Worm (Caenorhabditis elegans) whole organism, midembryonic: ENCODE data around the gene E02A10.3.

Experiments
- T22C8.4 ChIP-seq: fragments of 200-800 bp; sonication (Bioruptor generic); IDR thresholded peaks from 2 replicates; pipeline ENCODE4 v1.3.6; 2022; ENCODE audit warnings: missing genetic modification characterization, missing compliant biosample characterization
- cog-1 ChIP-seq: sonication (generic microtip); optimal IDR thresholded peaks from 2 replicates; lab custom pipeline; 2016; ENCODE audit warnings: missing genetic modification characterization, missing compliant biosample characterization
- flt-1 ChIP-seq: fragments of 200-800 bp; sonication (Bioruptor generic); IDR thresholded peaks from 2 replicates; pipeline ENCODE4 v1.3.6; 2022; ENCODE audit warnings: missing genetic modification characterization, missing compliant biosample characterization
- klf-2 ChIP-seq: fragments of 200-800 bp; sonication (Bioruptor generic); conservative IDR thresholded peaks from 2 replicates; pipeline ENCODE4 v1.3.6; 2022; ENCODE audit warnings: missing genetic modification reagents, missing genetic modification characterization, missing compliant biosample characterization
- med-1 ChIP-seq: sonication (generic microtip); optimal IDR thresholded peaks from 2 replicates; lab custom pipeline; 2017; ENCODE audit warnings: missing genetic modification characterization, mild to moderate bottlenecking, missing compliant biosample characterization, antibody characterized with exemption, missing genetic modification reagents; ENCODE audit not compliant: insufficient read depth
- ref-1 ChIP-seq: fragments of 200-800 bp; sonication (Bioruptor generic); conservative IDR thresholded peaks from 2 replicates; pipeline ENCODE4 v1.3.6; 2022; ENCODE audit warnings: missing genetic modification reagents, missing genetic modification characterization, missing compliant biosample characterization
- tab-1 ChIP-seq: fragments of 200-800 bp; sonication (Bioruptor generic); IDR thresholded peaks from 2 replicates; pipeline ENCODE4 v1.3.6; 2022; ENCODE audit warnings: missing genetic modification characterization, missing compliant biosample characterization
- ztf-23 ChIP-seq: fragments of 200-800 bp; sonication (Bioruptor generic); IDR thresholded peaks from 2 replicates; pipeline ENCODE4 v1.3.6; 2022; ENCODE audit warnings: missing genetic modification reagents, missing genetic modification characterization, missing compliant biosample characterization
- ztf-29 ChIP-seq: fragments of 200-800 bp; sonication (Bioruptor generic); IDR thresholded peaks from 2 replicates; pipeline ENCODE4 v1.3.6; 2022; ENCODE audit warnings: missing genetic modification reagents, missing genetic modification characterization, missing compliant biosample characterization

The E02A10.3 gene

DNA sequence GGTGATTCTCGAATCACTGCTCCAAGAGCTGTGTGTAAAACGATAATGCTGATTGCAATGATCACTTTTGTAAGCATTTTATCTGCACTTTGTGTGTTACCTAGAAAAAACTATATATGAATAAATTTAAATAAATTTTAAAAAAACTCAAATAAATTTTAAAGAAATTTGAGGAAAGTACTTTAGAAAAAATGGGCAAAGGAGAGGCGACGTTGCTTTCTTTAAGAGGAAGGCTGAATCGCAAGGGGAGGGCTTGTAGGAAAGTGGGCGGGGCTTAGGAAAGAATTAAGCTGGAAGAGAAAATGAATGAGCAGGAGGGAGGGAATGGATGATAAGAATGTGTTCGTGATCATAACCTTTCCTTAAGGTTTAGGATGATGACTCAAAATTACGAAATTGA lies 11.5 kb upstream of the E02A10.3 start, which contains the start of gene E02A10.4:
E02A10.4 (minus strand) TSS at position 101 of the 400 bp plus-strand sequence.
- TF ChIP-seq flt-1 (GFP tag; lab: Robert Waterston, UW) (no peak), T22C8.4 (GFP tag; lab: Robert Waterston, UW) (no peak), tab-1 (no peak), ref-1 (GFP tag; lab: Robert Waterston, UW) (no peak), med-1 (GFP tag; lab: Kevin White, UChicago) (no peak), cog-1 (tag; lab: Kevin White, UChicago) (no peak), ztf-29 (no peak), ztf-23 (no peak), klf-2 (GFP tag; lab: Robert Waterston, UW) (no peak)

DNA sequence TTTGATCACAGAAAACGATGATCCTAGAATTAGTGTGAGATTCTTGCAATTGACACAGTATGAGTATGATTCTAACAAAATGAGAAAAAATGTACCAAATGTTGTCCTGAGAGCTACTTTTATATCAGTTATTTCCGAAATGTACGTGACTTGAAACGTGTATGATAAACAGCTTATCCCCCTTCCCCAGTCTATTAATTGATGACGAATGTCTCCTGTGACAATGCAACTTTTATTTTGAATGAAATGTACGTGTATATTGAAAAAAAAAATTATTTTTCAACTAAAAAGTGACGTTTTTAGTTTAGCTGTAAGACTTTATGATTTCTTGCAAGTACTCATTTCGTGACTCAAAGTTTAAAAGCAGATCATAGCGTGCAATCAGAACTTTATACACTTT lies 9.1 kb upstream of the E02A10.3 start:
- TF ChIP-seq ztf-29 (no peak), tab-1 (no peak), flt-1 (GFP tag; lab: Robert Waterston, UW) (no peak), ref-1 (GFP tag; lab: Robert Waterston, UW) (no peak), cog-1 (tag; lab: Kevin White, UChicago) (no peak), med-1 (GFP tag; lab: Kevin White, UChicago) (no peak), T22C8.4 (GFP tag; lab: Robert Waterston, UW) (no peak), ztf-23 (no peak), klf-2 (GFP tag; lab: Robert Waterston, UW) (no peak)

DNA sequence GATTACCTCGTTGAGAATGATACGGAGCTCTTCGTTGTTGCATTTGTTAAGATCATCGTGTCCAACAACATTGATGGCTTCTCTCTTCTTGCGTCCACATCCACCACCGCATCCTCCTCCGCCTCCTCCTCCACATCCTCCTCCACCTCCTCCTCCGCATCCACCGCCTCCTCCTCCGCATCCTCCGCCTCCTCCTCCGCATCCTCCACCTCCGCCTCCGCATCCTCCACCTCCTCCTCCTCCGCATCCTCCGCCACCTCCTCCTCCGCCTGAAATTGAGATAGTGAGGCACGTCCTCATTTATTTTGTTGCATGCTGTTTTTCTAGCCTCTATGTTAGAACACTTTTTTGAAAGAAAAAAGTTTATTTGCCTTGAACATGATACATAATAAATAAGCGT lies 3.6 kb upstream of the E02A10.3 start:
- TF ChIP-seq cog-1 (tag; lab: Kevin White, UChicago), result no peak
- no peak for TF ChIP-seq tab-1
- no peak for TF ChIP-seq ztf-23
- TF ChIP-seq med-1 (GFP tag; lab: Kevin White, UChicago), result no peak
- no peak for TF ChIP-seq klf-2 (GFP tag; lab: Robert Waterston, UW)
- TF ChIP-seq flt-1 (GFP tag; lab: Robert Waterston, UW), result no peak
- TF ChIP-seq ztf-29, result no peak
- no peak for TF ChIP-seq ref-1 (GFP tag; lab: Robert Waterston, UW)
- TF ChIP-seq T22C8.4 (GFP tag; lab: Robert Waterston, UW), result no peak

DNA sequence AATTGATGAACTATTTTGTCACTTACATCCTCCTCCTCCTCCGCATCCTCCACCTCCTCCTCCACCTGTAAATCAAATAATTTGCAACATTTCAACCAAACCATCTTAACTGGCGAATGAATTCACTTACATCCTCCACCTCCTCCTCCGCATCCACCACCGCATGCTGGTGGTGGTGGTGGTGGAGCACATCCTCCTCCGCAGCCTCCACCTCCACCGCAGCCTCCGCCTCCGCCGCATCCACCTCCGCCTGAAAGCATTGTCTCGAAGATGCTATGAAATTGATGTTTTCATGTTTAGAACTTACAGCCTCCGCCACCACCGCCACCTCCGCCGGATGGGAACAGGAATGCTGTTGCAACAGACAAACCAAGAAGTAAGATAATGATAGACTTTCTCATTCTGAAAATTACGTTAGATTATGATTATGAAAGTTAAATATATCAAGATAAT lies 2.9 kb upstream of the E02A10.3 start, which contains the start of gene grl-23:
grl-23 (minus strand) TSS at position 403 of the 453 bp plus-strand sequence.
- no peak for TF ChIP-seq T22C8.4 (GFP tag; lab: Robert Waterston, UW)
- TF ChIP-seq ztf-29, result no peak
- no peak for TF ChIP-seq med-1 (GFP tag; lab: Kevin White, UChicago)
- no peak for TF ChIP-seq klf-2 (GFP tag; lab: Robert Waterston, UW)
- no peak for TF ChIP-seq ztf-23
- TF ChIP-seq flt-1 (GFP tag; lab: Robert Waterston, UW), result no peak
- TF ChIP-seq cog-1 (tag; lab: Kevin White, UChicago), result no peak
- no peak for TF ChIP-seq ref-1 (GFP tag; lab: Robert Waterston, UW)
- no peak for TF ChIP-seq tab-1

DNA sequence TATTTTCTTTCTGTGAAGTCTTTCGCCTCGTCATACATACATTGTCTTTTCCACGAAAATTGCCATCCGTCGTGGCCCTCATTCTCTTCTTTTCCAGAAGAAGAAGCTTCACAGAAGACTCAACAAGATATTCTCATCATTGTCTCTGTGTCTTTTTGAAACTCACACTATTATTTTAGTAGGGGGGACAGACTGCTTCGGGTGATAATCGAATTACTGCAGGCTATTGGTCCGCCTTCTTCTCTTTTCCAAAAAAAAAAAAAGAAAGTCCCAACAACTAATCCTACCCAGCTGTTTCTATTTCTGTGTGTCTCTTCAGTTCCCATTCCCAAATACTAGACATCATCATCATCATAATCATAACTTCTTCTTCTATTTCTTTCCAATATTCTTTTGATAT lies 4.0 kb downstream of the E02A10.3 start:
- no peak for TF ChIP-seq klf-2 (GFP tag; lab: Robert Waterston, UW)
- TF ChIP-seq T22C8.4 (GFP tag; lab: Robert Waterston, UW), result no peak
- no peak for TF ChIP-seq ztf-29
- no peak for TF ChIP-seq med-1 (GFP tag; lab: Kevin White, UChicago)
- TF ChIP-seq flt-1 (GFP tag; lab: Robert Waterston, UW), result no peak
- no peak for TF ChIP-seq ref-1 (GFP tag; lab: Robert Waterston, UW)
- TF ChIP-seq tab-1, result no peak
- no peak for TF ChIP-seq ztf-23
- no peak for TF ChIP-seq cog-1 (tag; lab: Kevin White, UChicago)

DNA sequence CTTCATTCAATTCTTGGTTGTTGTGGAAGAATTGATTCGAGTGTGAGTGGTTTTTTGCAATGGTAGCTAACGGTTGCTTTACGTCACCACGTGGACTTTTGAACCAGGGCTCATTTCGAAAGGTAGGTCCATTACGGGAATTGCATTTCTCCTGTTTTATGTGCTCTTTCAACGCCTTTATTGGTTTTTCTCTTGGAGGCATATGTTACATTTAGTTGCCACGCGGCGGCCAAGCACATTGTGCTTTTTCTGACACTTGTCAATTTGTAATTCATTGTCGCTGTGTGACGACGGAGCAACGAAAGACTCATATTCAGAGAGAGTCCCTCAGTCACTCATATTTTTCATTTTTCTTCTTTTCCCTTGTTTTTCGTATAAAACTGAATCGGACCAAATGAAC lies 5.4 kb downstream of the E02A10.3 start:
- TF ChIP-seq flt-1 (GFP tag; lab: Robert Waterston, UW) (no peak), tab-1 (no peak), ztf-23 (no peak), med-1 (GFP tag; lab: Kevin White, UChicago) (no peak), T22C8.4 (GFP tag; lab: Robert Waterston, UW) (no peak), cog-1 (tag; lab: Kevin White, UChicago) (no peak), klf-2 (GFP tag; lab: Robert Waterston, UW) (no peak), ztf-29 (no peak), ref-1 (GFP tag; lab: Robert Waterston, UW) (no peak)

DNA sequence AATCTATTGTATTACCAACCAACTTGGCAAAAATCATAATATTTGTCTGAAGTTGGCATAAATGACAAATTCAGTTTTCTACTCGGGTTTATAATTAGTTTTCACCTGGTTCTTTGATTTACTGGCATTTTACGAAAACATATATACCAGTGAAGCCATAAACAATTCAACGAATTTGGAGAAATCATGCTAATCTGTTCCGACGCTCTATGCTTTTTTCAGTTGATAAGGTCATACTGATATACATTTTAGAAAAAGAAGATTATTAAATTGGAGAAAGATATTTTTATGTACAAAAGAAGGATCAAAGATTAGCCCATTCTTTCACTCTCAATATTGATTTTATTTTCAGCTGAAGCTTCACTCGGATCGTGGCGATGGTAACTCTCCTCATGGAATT lies 7.4 kb downstream of the E02A10.3 start:
- TF ChIP-seq cog-1 (tag; lab: Kevin White, UChicago) (no peak), ztf-29 (no peak), tab-1 (no peak), ztf-23 (no peak), flt-1 (GFP tag; lab: Robert Waterston, UW) (no peak)

DNA sequence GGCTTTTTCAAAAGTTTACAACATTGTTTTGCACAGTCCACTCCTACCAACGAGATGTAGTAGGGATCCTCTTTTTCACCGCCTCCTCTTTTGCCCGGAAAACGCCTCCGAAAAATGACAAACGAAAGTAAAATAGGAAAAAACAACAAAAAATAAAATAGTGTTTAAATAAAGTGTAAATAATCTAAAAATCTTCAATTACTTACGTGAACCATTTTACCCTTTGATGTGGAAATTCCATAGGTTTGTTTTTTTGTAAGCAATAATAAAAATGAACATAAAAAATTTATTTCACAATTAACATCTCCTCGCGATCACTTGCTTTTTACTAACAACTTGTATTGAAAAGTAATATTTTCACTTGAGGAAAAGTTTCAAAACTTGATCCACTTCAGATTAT lies 8.6 kb downstream of the E02A10.3 start, which contains the start of gene C14C10.1:
C14C10.1 (plus strand) TSS at position 301 of the 400 bp plus-strand sequence.
- TF ChIP-seq klf-2 (GFP tag; lab: Robert Waterston, UW) (no peak), med-1 (GFP tag; lab: Kevin White, UChicago) (no peak), T22C8.4 (GFP tag; lab: Robert Waterston, UW) (no peak), ztf-29 (no peak), ztf-23 (no peak), tab-1 (no peak), flt-1 (GFP tag; lab: Robert Waterston, UW) (no peak), ref-1 (GFP tag; lab: Robert Waterston, UW) (no peak), cog-1 (tag; lab: Kevin White, UChicago) (no peak)

DNA sequence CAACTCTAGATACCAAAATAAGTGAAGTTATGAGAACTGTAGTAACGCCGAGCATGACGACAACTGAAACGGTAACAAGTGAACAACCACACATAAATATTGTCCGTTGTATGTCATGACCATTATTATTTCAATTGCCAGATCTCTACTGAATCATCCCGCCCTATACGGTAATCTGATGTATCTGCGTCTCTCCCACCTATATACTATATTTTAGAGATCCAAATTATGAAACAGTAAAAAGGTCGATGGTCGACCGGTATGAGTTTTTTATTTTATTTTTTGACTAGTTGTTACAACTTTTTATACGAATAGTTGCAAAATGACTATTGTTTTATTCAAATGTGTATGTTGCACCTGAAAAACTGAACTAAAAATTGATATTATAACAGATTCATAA lies 11.2 kb downstream of the E02A10.3 start, which contains the start of gene ttr-43:
ttr-43 (minus strand) TSS at position 101 of the 400 bp plus-strand sequence.
- TF ChIP-seq med-1 (GFP tag; lab: Kevin White, UChicago) (no peak), klf-2 (GFP tag; lab: Robert Waterston, UW) (no peak), ref-1 (GFP tag; lab: Robert Waterston, UW) (no peak), tab-1 (no peak), ztf-23 (no peak), ztf-29 (no peak), T22C8.4 (GFP tag; lab: Robert Waterston, UW) (no peak), cog-1 (tag; lab: Kevin White, UChicago) (no peak), flt-1 (GFP tag; lab: Robert Waterston, UW) (no peak)
